Worm (Caenorhabditis elegans) whole organism, young adult: ENCODE data around the gene F01F1.11.

Source experiments
- B0261.1 ChIP-seq: sonication (generic microtip); optimal IDR thresholded peaks from 2 replicates; lab custom pipeline; 2016; ENCODE audit warnings: mild to moderate bottlenecking, missing genetic modification characterization, moderate library complexity, missing compliant biosample characterization
- C06A6.2 ChIP-seq: fragments of 200-800 bp; sonication (Bioruptor generic); conservative IDR thresholded peaks from 2 replicates; pipeline ENCODE4 v1.3.6; 2022; ENCODE audit warnings: missing genetic modification characterization, missing compliant biosample characterization
- F33H1.4 ChIP-seq: fragments of 200-800 bp; sonication (Bioruptor generic); IDR thresholded peaks from 2 replicates; pipeline ENCODE4 v1.3.6; 2022; ENCODE audit warnings: missing genetic modification reagents, missing genetic modification characterization, missing compliant biosample characterization
- F52B5.7 ChIP-seq: sonication (generic microtip); optimal IDR thresholded peaks from 2 replicates; lab custom pipeline; 2016; ENCODE audit warnings: mild to moderate bottlenecking, missing genetic modification characterization, missing compliant biosample characterization
- F55B11.4 ChIP-seq: sonication (generic microtip); optimal IDR thresholded peaks from 2 replicates; lab custom pipeline; 2016; ENCODE audit warnings: missing compliant biosample characterization, missing genetic modification characterization, borderline replicate concordance; ENCODE audit not compliant: insufficient read depth
- T26A5.8 ChIP-seq: sonication (generic microtip); optimal IDR thresholded peaks from 2 replicates; lab custom pipeline; 2016; ENCODE audit warnings: missing genetic modification characterization, missing compliant biosample characterization
- Y53G8AR.9 ChIP-seq: fragments of 200-800 bp; sonication (Bioruptor generic); conservative IDR thresholded peaks from 2 replicates; pipeline ENCODE4 v1.3.6; 2022; ENCODE audit warnings: missing genetic modification reagents, missing genetic modification characterization, missing compliant biosample characterization
- Y67H2A.10 ChIP-seq: fragments of 200-800 bp; sonication (Bioruptor generic); conservative IDR thresholded peaks from 2 replicates; pipeline ENCODE4 v1.3.6; 2022; ENCODE audit warnings: missing genetic modification reagents, missing genetic modification characterization, missing compliant biosample characterization
- athp-1 ChIP-seq: sonication (generic microtip); optimal IDR thresholded peaks from 2 replicates; lab custom pipeline; 2017; ENCODE audit warnings: mild to moderate bottlenecking, missing genetic modification characterization, missing compliant biosample characterization
- attf-3 ChIP-seq: fragments of 200-800 bp; sonication (Bioruptor generic); conservative IDR thresholded peaks from 2 replicates; pipeline ENCODE4 v1.3.6; 2022; ENCODE audit warnings: missing genetic modification reagents, missing genetic modification characterization, missing compliant biosample characterization
- bed-1 ChIP-seq: fragments of 200-800 bp; sonication (Bioruptor generic); IDR thresholded peaks from 2 replicates; pipeline ENCODE4 v1.3.6; 2022; ENCODE audit warnings: missing genetic modification reagents, missing genetic modification characterization, missing compliant biosample characterization
- bed-2 ChIP-seq: fragments of 200-800 bp; sonication (Bioruptor generic); IDR thresholded peaks from 2 replicates; pipeline ENCODE4 v1.3.6; 2022; ENCODE audit warnings: missing genetic modification reagents, missing genetic modification characterization, missing compliant biosample characterization
- cebp-1 ChIP-seq, 2 experiments: fragments of 200-800 bp in 1 of 2; sonication (Bioruptor generic) in 1 of 2; sonication (generic microtip) in 1 of 2; IDR thresholded peaks in 1 of 2; optimal IDR thresholded peaks in 1 of 2; 2 replicates each; pipeline versions ENCODE4 v1.3.6 to Lab custom; 2017 to 2022; ENCODE audit warnings: missing compliant biosample characterization in 2 of 2, missing genetic modification characterization in 2 of 2, mild to moderate bottlenecking in 1 of 2, missing genetic modification reagents in 1 of 2, moderate library complexity in 1 of 2
- ceh-27 ChIP-seq: fragments of 200-800 bp; sonication (Bioruptor generic); optimal IDR thresholded peaks from 2 replicates; lab custom pipeline; 2018; ENCODE audit warnings: mild to moderate bottlenecking, missing genetic modification characterization, moderate library complexity, missing compliant biosample characterization
- ceh-58 ChIP-seq: fragments of 200-800 bp; sonication (Bioruptor generic); IDR thresholded peaks from 2 replicates; pipeline ENCODE4 v1.3.6; 2022; ENCODE audit warnings: missing genetic modification characterization, missing compliant biosample characterization
- dpff-1 ChIP-seq: sonication (generic microtip); optimal IDR thresholded peaks from 2 replicates; lab custom pipeline; 2017; ENCODE audit warnings: mild to moderate bottlenecking, missing genetic modification characterization, missing compliant biosample characterization
- ekl-4 ChIP-seq: fragments of 200-800 bp; sonication (Bioruptor generic); IDR thresholded peaks from 2 replicates; pipeline ENCODE4 v1.3.6; 2022; ENCODE audit warnings: missing genetic modification reagents, missing genetic modification characterization, missing compliant biosample characterization
- ets-4 ChIP-seq: fragments of 200-800 bp; sonication (Bioruptor generic); optimal IDR thresholded peaks from 2 replicates; lab custom pipeline; 2018; ENCODE audit warnings: mild to moderate bottlenecking, missing genetic modification characterization, missing compliant biosample characterization
- him-1 ChIP-seq: sonication (generic microtip); optimal IDR thresholded peaks from 2 replicates; lab custom pipeline; 2016; ENCODE audit warnings: missing genotype, missing genetic modification reagents, missing genetic modification characterization, missing compliant biosample characterization
- hmg-1.2 ChIP-seq: fragments of 200-800 bp; sonication (Bioruptor generic); IDR thresholded peaks from 2 replicates; pipeline ENCODE4 v1.3.6; 2022; ENCODE audit warnings: missing genetic modification reagents, missing genetic modification characterization, missing compliant biosample characterization
- hsf-1 ChIP-seq: fragments of 200-800 bp; sonication (Bioruptor generic); IDR thresholded peaks from 2 replicates; pipeline ENCODE4 v1.3.6; 2022; ENCODE audit warnings: missing genetic modification reagents, missing genetic modification characterization, missing compliant biosample characterization
- lag-1 ChIP-seq: fragments of 200-800 bp; sonication (Bioruptor generic); IDR thresholded peaks from 2 replicates; pipeline ENCODE4 v1.3.6; 2022; ENCODE audit warnings: missing genetic modification reagents, missing genetic modification characterization, missing compliant biosample characterization
- let-526 ChIP-seq: fragments of 200-800 bp; sonication (Bioruptor generic); IDR thresholded peaks from 2 replicates; pipeline ENCODE4 v1.3.6; 2022; ENCODE audit warnings: missing genetic modification reagents, missing genetic modification characterization, missing compliant biosample characterization
- let-607 ChIP-seq, 2 experiments: fragments of 200-800 bp in 1 of 2; sonication (Bioruptor generic) in 1 of 2; sonication (generic microtip) in 1 of 2; optimal IDR thresholded peaks; 2 replicates each; lab custom pipeline; 2016 to 2018; ENCODE audit warnings: mild to moderate bottlenecking in 2 of 2, missing compliant biosample characterization in 2 of 2, missing genetic modification characterization in 2 of 2, moderate library complexity in 2 of 2, missing genotype in 1 of 2
- lin-35 ChIP-seq, 3 experiments: fragments of 150-350 bp in 2 of 3; sonication (generic microtip) in 1 of 3; optimal IDR thresholded peaks; 2 replicates each; lab custom pipeline; 2014 to 2018; ENCODE audit warnings: missing biosample characterization in 3 of 3, missing genetic modification characterization in 3 of 3, missing genetic modification reagents in 3 of 3
- lin-40 ChIP-seq: sonication (generic microtip); optimal IDR thresholded peaks from 2 replicates; lab custom pipeline; 2016; ENCODE audit warnings: missing genetic modification characterization, mild to moderate bottlenecking, missing compliant biosample characterization, missing genotype, missing genetic modification reagents
- lir-1 ChIP-seq: fragments of 200-800 bp; sonication (Bioruptor generic); conservative IDR thresholded peaks from 2 replicates; pipeline ENCODE4 v1.3.6; 2022; ENCODE audit warnings: missing genetic modification reagents, missing genetic modification characterization, missing compliant biosample characterization
- madf-6 ChIP-seq: fragments of 200-800 bp; sonication (Bioruptor generic); IDR thresholded peaks from 2 replicates; pipeline ENCODE4 v1.3.6; 2022; ENCODE audit warnings: missing genetic modification reagents, missing genetic modification characterization, missing compliant biosample characterization
- mcd-1 ChIP-seq: fragments of 200-800 bp; sonication (Bioruptor generic); IDR thresholded peaks from 2 replicates; pipeline ENCODE4 v1.3.6; 2022; ENCODE audit warnings: missing genetic modification reagents, missing genetic modification characterization, missing compliant biosample characterization
- nhr-120 ChIP-seq: fragments of 200-800 bp; sonication (Bioruptor generic); IDR thresholded peaks from 2 replicates; pipeline ENCODE4 v1.3.6; 2022; ENCODE audit warnings: missing genetic modification characterization, missing compliant biosample characterization
- pbrm-1 ChIP-seq: fragments of 200-800 bp; sonication (Bioruptor generic); IDR thresholded peaks from 2 replicates; pipeline ENCODE4 v1.3.6; 2022; ENCODE audit warnings: missing genetic modification reagents, missing genetic modification characterization, missing compliant biosample characterization
- pha-4 ChIP-seq: fragments of 150-350 bp; sonication (generic microtip); optimal IDR thresholded peaks from 2 replicates; lab custom pipeline; 2014; ENCODE audit warnings: missing biosample characterization, missing genetic modification reagents, missing genetic modification characterization
- sdz-38 ChIP-seq: sonication (generic microtip); optimal IDR thresholded peaks from 2 replicates; lab custom pipeline; 2016; ENCODE audit warnings: missing genotype, missing genetic modification characterization, missing compliant biosample characterization
- snpc-3.4 ChIP-seq: sonication (generic microtip); optimal IDR thresholded peaks from 2 replicates; lab custom pipeline; 2017; ENCODE audit warnings: missing genetic modification characterization, mild to moderate bottlenecking, missing compliant biosample characterization, antibody characterized with exemption, moderate library complexity, missing genotype, missing genetic modification reagents
- sptf-2 ChIP-seq: fragments of 200-800 bp; sonication (Bioruptor generic); optimal IDR thresholded peaks from 2 replicates; lab custom pipeline; 2018; ENCODE audit warnings: mild to moderate bottlenecking, missing genetic modification characterization, missing compliant biosample characterization
- tbp1 ChIP-seq: fragments of 200-800 bp; sonication (Bioruptor generic); optimal IDR thresholded peaks from 2 replicates; lab custom pipeline; 2018; ENCODE audit warnings: mild to moderate bottlenecking, missing genetic modification characterization, missing compliant biosample characterization
- tbx-9 ChIP-seq: sonication (generic microtip); optimal IDR thresholded peaks from 2 replicates; lab custom pipeline; 2016; ENCODE audit warnings: borderline replicate concordance, missing genetic modification characterization, inconsistent platforms, missing compliant biosample characterization
- tlf-1 ChIP-seq: fragments of 200-800 bp; sonication (Bioruptor generic); optimal IDR thresholded peaks from 2 replicates; lab custom pipeline; 2018; ENCODE audit warnings: mild to moderate bottlenecking, missing genetic modification characterization, missing compliant biosample characterization
- unc-130 ChIP-seq: sonication (generic microtip); optimal IDR thresholded peaks from 2 replicates; lab custom pipeline; 2016; ENCODE audit warnings: missing genetic modification reagents, missing genetic modification characterization, missing compliant biosample characterization
- ztf-18 ChIP-seq: sonication (generic microtip); optimal IDR thresholded peaks from 2 replicates; lab custom pipeline; 2016; ENCODE audit warnings: missing genotype, mild to moderate bottlenecking, missing genetic modification characterization, missing compliant biosample characterization
- ztf-22 ChIP-seq: fragments of 200-800 bp; sonication (Bioruptor generic); optimal IDR thresholded peaks from 2 replicates; lab custom pipeline; 2018; ENCODE audit warnings: mild to moderate bottlenecking, missing genetic modification characterization, moderate library complexity, missing compliant biosample characterization
- ztf-25 ChIP-seq: fragments of 200-800 bp; sonication (Bioruptor generic); IDR thresholded peaks from 2 replicates; pipeline ENCODE4 v1.3.6; 2022; ENCODE audit warnings: missing genetic modification reagents, missing genetic modification characterization, missing compliant biosample characterization
- ztf-28 ChIP-seq: fragments of 200-800 bp; sonication (Bioruptor generic); IDR thresholded peaks from 2 replicates; pipeline ENCODE4 v1.3.6; 2022; ENCODE audit warnings: missing genetic modification reagents, missing genetic modification characterization, missing compliant biosample characterization

Gene F01F1.11

ce11 chrIII:5882284-5882683, 10.6 kb upstream of the F01F1.11 start (continued):
- TF ChIP-seq lir-1 (GFP tag; lab: Robert Waterston, UW) (no peak), F33H1.4 (GFP tag; lab: Robert Waterston, UW) (no peak), ceh-58 (no peak), hsf-1 (GFP tag; lab: Robert Waterston, UW) (0 out of 2 replicates have a peak, but pooled peaks have one; percentile 50), pbrm-1 (GFP tag; lab: Robert Waterston, UW) (0 out of 2 replicates have a peak, but pooled peaks have one; percentile 34), Y67H2A.10 (GFP tag; lab: Robert Waterston, UW) (no peak), ztf-25 (GFP tag; lab: Robert Waterston, UW) (no peak), ztf-22 (no peak), T26A5.8 (tag; lab: Kevin White, UChicago) (no peak), let-526 (GFP tag; lab: Robert Waterston, UW) (no peak), unc-130 (GFP tag; lab: Kevin White, UChicago) (no peak), bed-1 (GFP tag; lab: Robert Waterston, UW) (no peak), him-1 (peak; percentile 25), athp-1 (peak; percentile 39), C06A6.2 (GFP tag; lab: Robert Waterston, UW) (no peak), dpff-1 (tag; lab: Kevin White, UChicago) (no peak), cebp-1 (GFP tag; IDR thresholded peaks at IDR 0.05; lab: Robert Waterston, UW) (no peak), cebp-1 (tag; optimal IDR thresholded peaks at IDR 0.05; lab: Kevin White, UChicago) (no peak), F55B11.4 (tag; lab: Kevin White, UChicago) (no peak), ceh-27 (GFP tag; lab: Kevin White, UChicago) (no peak), lag-1 (GFP tag; lab: Robert Waterston, UW) (no peak), snpc-3.4 (tag; lab: Kevin White, UChicago) (no peak), F52B5.7 (tag; lab: Kevin White, UChicago) (peak; percentile 14), ekl-4 (GFP tag; lab: Robert Waterston, UW) (0 out of 2 replicates have a peak, but pooled peaks have one; percentile 28), ets-4 (GFP tag; lab: Kevin White, UChicago) (no peak), tbp1 (no peak), B0261.1 (tag; lab: Kevin White, UChicago) (no peak), sdz-38 (tag; lab: Kevin White, UChicago) (no peak), sptf-2 (GFP tag; lab: Kevin White, UChicago) (no peak), ztf-18 (no peak), attf-3 (GFP tag; lab: Robert Waterston, UW) (no peak), tlf-1 (GFP tag; lab: Kevin White, UChicago) (no peak), let-607 (tag; optimal IDR thresholded peaks at IDR 0.05; lab: Kevin White, UChicago) (no peak), ztf-28 (GFP tag; lab: Robert Waterston, UW) (no peak), pha-4 (tag; lab: Kevin White, UChicago) (no peak), Y53G8AR.9 (GFP tag; lab: Robert Waterston, UW) (no peak)

ce11 chrIII:5879291-5879968, 7.8 kb upstream of the F01F1.11 start, which contains the start of gene hpo-10:
Gene hpo-10, plus strand, starts transcription at chrIII:5879489.
- peak in 1 of 2 experiments; percentile 5 for TF ChIP-seq let-607 (tag; optimal IDR thresholded peaks at IDR 0.05; lab: Kevin White, UChicago)
- TF ChIP-seq dpff-1 (tag; lab: Kevin White, UChicago), result peak; percentile 31
- 0 out of 2 replicates have a peak, but pooled peaks have one; percentile 38 for TF ChIP-seq hsf-1 (GFP tag; lab: Robert Waterston, UW)
- peak; percentile 83 for TF ChIP-seq attf-3 (GFP tag; lab: Robert Waterston, UW)
- peak; percentile 36; the same call in 1 of the 2 replicates for TF ChIP-seq madf-6 (GFP tag; lab: Robert Waterston, UW)
- peak; percentile 3 for TF ChIP-seq lin-40 (tag; lab: Kevin White, UChicago)
- no peak for TF ChIP-seq bed-2 (GFP tag; lab: Robert Waterston, UW)
- peak in 1 of 3 experiments; percentile 15 for TF ChIP-seq lin-35 (GFP tag; optimal IDR thresholded peaks at IDR 0.05; lab: Kevin White, UChicago)
- no peak for TF ChIP-seq ceh-58
- TF ChIP-seq hmg-1.2 (GFP tag; lab: Robert Waterston, UW), result no peak
- peak; percentile 21; the same call in 1 of the 2 replicates for TF ChIP-seq mcd-1 (GFP tag; lab: Robert Waterston, UW)
- TF ChIP-seq nhr-120 (GFP tag; lab: Robert Waterston, UW), result no peak
- no peak for TF ChIP-seq tbx-9
